Worm (Caenorhabditis elegans): Measurements from ENCODE around the gene Y53C12B.1.

The Y53C12B.1 gene

ce11 chrII:9778495-9778894 lies 32.6 kb upstream of the Y53C12B.1 start:
- TF ChIP-seq F13C5.2 (tag; optimal IDR thresholded peaks at IDR 0.05) (no peak), ets-7 (tag; optimal IDR thresholded peaks at IDR 0.05) (no peak), hmg-4 (GFP tag; optimal IDR thresholded peaks at IDR 0.05) (no peak), ceh-13 (GFP tag; optimal IDR thresholded peaks at IDR 0.05) (no peak), scrt-1 (GFP tag; IDR thresholded peaks at IDR 0.05) (no peak)

ce11 chrII:9775790-9776189 lies 29.9 kb upstream of the Y53C12B.1 start, which contains the start of gene T10B9.9:
TSS of gene T10B9.9 (minus strand) at chrII:9775890.
- TF ChIP-seq hmg-4 (GFP tag; optimal IDR thresholded peaks at IDR 0.05) (no peak), hnd-1 (tag; optimal IDR thresholded peaks at IDR 0.05) (no peak), B0310.2 (tag; optimal IDR thresholded peaks at IDR 0.05) (no peak), hmbx-1 (tag; optimal IDR thresholded peaks at IDR 0.05) (no peak), flt-1 (GFP tag; IDR thresholded peaks at IDR 0.05) (no peak)

ce11 chrII:9774653-9775052 lies 28.8 kb upstream of the Y53C12B.1 start:
- TF ChIP-seq tbx-11 (GFP tag; IDR thresholded peaks at IDR 0.05) (peak; percentile 90), scrt-1 (GFP tag; IDR thresholded peaks at IDR 0.05) (peak; percentile 92), tbx-37 (GFP tag; conservative IDR thresholded peaks at IDR 0.05) (peak; percentile 87), F13C5.2 (tag; optimal IDR thresholded peaks at IDR 0.05) (peak; percentile 86), ama-1 (optimal IDR thresholded peaks at IDR 0.05) (no peak), hmg-4 (GFP tag; optimal IDR thresholded peaks at IDR 0.05) (no peak), ceh-36 (tag; optimal IDR thresholded peaks at IDR 0.05) (peak; percentile 68), flt-1 (GFP tag; IDR thresholded peaks at IDR 0.05) (peak; percentile 87), tra-4 (tag; optimal IDR thresholded peaks at IDR 0.05) (peak; percentile 56), pes-1 (GFP tag; IDR thresholded peaks at IDR 0.05) (peak; percentile 91), aly-1 (tag; optimal IDR thresholded peaks at IDR 0.05) (peak; percentile 87), sea-1 (GFP tag; conservative IDR thresholded peaks at IDR 0.05) (peak; percentile 92), ets-7 (tag; optimal IDR thresholded peaks at IDR 0.05) (peak; percentile 60), hnd-1 (tag; optimal IDR thresholded peaks at IDR 0.05) (peak; percentile 60), ceh-13 (GFP tag; optimal IDR thresholded peaks at IDR 0.05) (peak; percentile 79), B0310.2 (tag; optimal IDR thresholded peaks at IDR 0.05) (peak; percentile 71), hmbx-1 (tag; optimal IDR thresholded peaks at IDR 0.05) (peak; percentile 67)

ce11 chrII:9773892-9774581 lies 28.2 kb upstream of the Y53C12B.1 start, which contains the start of gene ZK1321.4:
TSS of gene ZK1321.4 (minus strand) at chrII:9773942.
- TF ChIP-seq hmbx-1 (tag; optimal IDR thresholded peaks at IDR 0.05) (no peak), F13C5.2 (tag; optimal IDR thresholded peaks at IDR 0.05) (no peak), ceh-36 (tag; optimal IDR thresholded peaks at IDR 0.05) (no peak), tbx-11 (GFP tag; IDR thresholded peaks at IDR 0.05) (no peak), B0310.2 (tag; optimal IDR thresholded peaks at IDR 0.05) (no peak), pes-1 (GFP tag; IDR thresholded peaks at IDR 0.05) (no peak), hnd-1 (tag; optimal IDR thresholded peaks at IDR 0.05) (no peak), tra-4 (tag; optimal IDR thresholded peaks at IDR 0.05) (no peak), aly-1 (tag; optimal IDR thresholded peaks at IDR 0.05) (no peak), ceh-13 (GFP tag; optimal IDR thresholded peaks at IDR 0.05) (no peak), tbx-37 (GFP tag; conservative IDR thresholded peaks at IDR 0.05) (no peak)

ce11 chrII:9769797-9770520 lies 24.1 kb upstream of the Y53C12B.1 start, which contains the start of gene aqp-10:
TSS of gene aqp-10 (minus strand) at chrII:9769847.
- TF ChIP-seq ama-1 (optimal IDR thresholded peaks at IDR 0.05) = no peak
- no peak for TF ChIP-seq ets-7 (tag; optimal IDR thresholded peaks at IDR 0.05)
- no peak for TF ChIP-seq ceh-13 (GFP tag; optimal IDR thresholded peaks at IDR 0.05)
- no peak for TF ChIP-seq hmg-4 (GFP tag; optimal IDR thresholded peaks at IDR 0.05)
- TF ChIP-seq scrt-1 (GFP tag; IDR thresholded peaks at IDR 0.05) = no peak
- no peak for TF ChIP-seq aly-1 (tag; optimal IDR thresholded peaks at IDR 0.05)
- TF ChIP-seq hnd-1 (tag; optimal IDR thresholded peaks at IDR 0.05) = no peak
- TF ChIP-seq F13C5.2 (tag; optimal IDR thresholded peaks at IDR 0.05) = no peak
- TF ChIP-seq ceh-36 (tag; optimal IDR thresholded peaks at IDR 0.05) = no peak
- TF ChIP-seq sea-1 (GFP tag; conservative IDR thresholded peaks at IDR 0.05) = no peak
- TF ChIP-seq pes-1 (GFP tag; IDR thresholded peaks at IDR 0.05) = no peak
- TF ChIP-seq tbx-11 (GFP tag; IDR thresholded peaks at IDR 0.05) = no peak
- TF ChIP-seq hmbx-1 (tag; optimal IDR thresholded peaks at IDR 0.05) = no peak
- TF ChIP-seq flt-1 (GFP tag; IDR thresholded peaks at IDR 0.05) = no peak
- no peak for TF ChIP-seq tra-4 (tag; optimal IDR thresholded peaks at IDR 0.05)
- no peak for TF ChIP-seq tbx-37 (GFP tag; conservative IDR thresholded peaks at IDR 0.05)
- no peak for TF ChIP-seq B0310.2 (tag; optimal IDR thresholded peaks at IDR 0.05)

- no peak for TF ChIP-seq hmg-4 (GFP tag; optimal IDR thresholded peaks at IDR 0.05)
- no peak for TF ChIP-seq scrt-1 (GFP tag; IDR thresholded peaks at IDR 0.05)
- no peak for TF ChIP-seq pes-1 (GFP tag; IDR thresholded peaks at IDR 0.05)
- no peak for TF ChIP-seq flt-1 (GFP tag; IDR thresholded peaks at IDR 0.05)
- TF ChIP-seq tbx-11 (GFP tag; IDR thresholded peaks at IDR 0.05) = no peak
- TF ChIP-seq hnd-1 (tag; optimal IDR thresholded peaks at IDR 0.05) = no peak
- TF ChIP-seq ama-1 (optimal IDR thresholded peaks at IDR 0.05) = no peak
- no peak for TF ChIP-seq sea-1 (GFP tag; conservative IDR thresholded peaks at IDR 0.05)
- TF ChIP-seq aly-1 (tag; optimal IDR thresholded peaks at IDR 0.05) = no peak
- TF ChIP-seq tra-4 (tag; optimal IDR thresholded peaks at IDR 0.05) = no peak
- TF ChIP-seq tbx-37 (GFP tag; conservative IDR thresholded peaks at IDR 0.05) = no peak
- TF ChIP-seq ceh-13 (GFP tag; optimal IDR thresholded peaks at IDR 0.05) = no peak
- TF ChIP-seq ets-7 (tag; optimal IDR thresholded peaks at IDR 0.05) = no peak
- no peak for TF ChIP-seq F13C5.2 (tag; optimal IDR thresholded peaks at IDR 0.05)
- no peak for TF ChIP-seq B0310.2 (tag; optimal IDR thresholded peaks at IDR 0.05)
- TF ChIP-seq hmbx-1 (tag; optimal IDR thresholded peaks at IDR 0.05) = no peak
- TF ChIP-seq ceh-36 (tag; optimal IDR thresholded peaks at IDR 0.05) = no peak
Observed at ce11 chrII:9764696-9765095, 18.8 kb upstream of the Y53C12B.1 start.

ce11 chrII:9759382-9759781 lies 13.5 kb upstream of the Y53C12B.1 start:
- TF ChIP-seq hmbx-1 (tag; optimal IDR thresholded peaks at IDR 0.05) (no peak), hmg-4 (GFP tag; optimal IDR thresholded peaks at IDR 0.05) (no peak), tbx-37 (GFP tag; conservative IDR thresholded peaks at IDR 0.05) (no peak)
